Fruit fly (Drosophila melanogaster) S2 (cell line): ENCODE results near the gene ATP7.

Experiments
- CG8478 ChIP-seq: fragments of >200 bp; optimal IDR thresholded peaks from 2 replicates; lab custom pipeline; 2018
- CTCF ChIP-seq, 2 experiments: fragments of >200 bp; optimal IDR thresholded peaks; 2 replicates each; lab custom pipeline; 2018

- TF ChIP-seq CG8478 (lab: Kevin White, UChicago) (no peak), CTCF (optimal IDR thresholded peaks at IDR 0.05; lab: Kevin White, UChicago) (no peak)
Measured at dm6 chrX:11868866-11869265, 14.0 kb downstream of the ATP7 start, which contains the start of the genes Nrd1 and CG1847.
